Worm (Caenorhabditis elegans) whole organism, L1 larva: ENCODE data around the gene C27C12.1.

Experiments
- efl-1 ChIP-seq, 4 experiments: fragments of 150-350 bp; optimal IDR thresholded peaks in 3 of 4; peaks in 1 of 4; 1 replicate in 1 of 4; 2 replicates in 3 of 4; lab custom pipeline; 2014; ENCODE audit warnings: missing biosample characterization in 2 of 4, missing genetic modification characterization in 2 of 4, missing genetic modification reagents in 2 of 4
- fkh-10 ChIP-seq: sonication (generic microtip); optimal IDR thresholded peaks from 2 replicates; lab custom pipeline; 2017; ENCODE audit warnings: missing biosample characterization, missing genetic modification reagents, missing genetic modification characterization
- lsy-2 ChIP-seq, 2 experiments: fragments of 150-350 bp; optimal IDR thresholded peaks; 2 replicates each; lab custom pipeline; 2014; ENCODE audit warnings: missing biosample characterization in 2 of 2, missing genetic modification characterization in 2 of 2
- nhr-237 ChIP-seq: fragments of 150-350 bp; optimal IDR thresholded peaks from 2 replicates; lab custom pipeline; 2014; ENCODE audit warnings: missing biosample characterization, missing genetic modification characterization
- nhr-28 ChIP-seq: fragments of 150-350 bp; optimal IDR thresholded peaks from 2 replicates; lab custom pipeline; 2014; ENCODE audit warnings: missing biosample characterization, missing genetic modification characterization
- nhr-84 ChIP-seq: sonication (generic microtip); optimal IDR thresholded peaks from 2 replicates; lab custom pipeline; 2017; ENCODE audit warnings: missing biosample characterization, missing genetic modification characterization
- swsn-7 ChIP-seq: sonication (generic microtip); optimal IDR thresholded peaks from 2 replicates; lab custom pipeline; 2016; ENCODE audit warnings: missing genetic modification characterization, missing compliant biosample characterization
- unc-130 ChIP-seq: fragments of 150-350 bp; optimal IDR thresholded peaks from 2 replicates; lab custom pipeline; 2017; ENCODE audit warnings: missing biosample characterization, missing genetic modification characterization, inconsistent platforms
- xbp-1 ChIP-seq: sonication (generic microtip); optimal IDR thresholded peaks from 2 replicates; lab custom pipeline; 2016; ENCODE audit warnings: missing genetic modification characterization, missing compliant biosample characterization
- zag-1 ChIP-seq: fragments of 150-350 bp; optimal IDR thresholded peaks from 2 replicates; lab custom pipeline; 2014; ENCODE audit warnings: missing biosample characterization, missing genetic modification characterization
- ztf-11 ChIP-seq, 2 experiments: sonication (generic microtip); optimal IDR thresholded peaks; 2 replicates each; lab custom pipeline; 2016 to 2017; ENCODE audit warnings: missing genetic modification characterization in 2 of 2, missing biosample characterization in 1 of 2, missing compliant biosample characterization in 1 of 2
- ztf-4 ChIP-seq: fragments of 150-350 bp; optimal IDR thresholded peaks from 2 replicates; lab custom pipeline; 2014; ENCODE audit warnings: missing biosample characterization, missing genetic modification characterization

DNA sequence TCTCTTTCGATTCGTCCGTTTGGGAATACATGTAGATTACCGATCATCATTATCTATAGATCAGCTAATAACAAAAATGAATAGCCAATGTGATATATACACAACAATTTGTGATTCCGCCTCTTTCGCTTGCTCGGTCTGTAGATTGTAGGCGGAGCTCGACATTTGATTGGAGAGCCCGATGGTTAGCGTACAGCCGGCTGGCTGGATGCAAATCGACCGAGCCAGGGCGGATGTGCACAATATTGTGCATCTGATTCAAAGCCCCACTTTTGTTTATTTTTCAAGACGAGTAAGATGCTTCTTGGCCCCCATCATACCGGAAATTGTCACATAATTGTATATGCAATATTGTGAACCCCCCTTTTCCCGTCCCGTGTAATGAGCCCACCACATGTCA, 8.2 kb upstream of the C27C12.1 start, which contains the start of gene dmd-4:
- TF ChIP-seq ztf-11 (tag; optimal IDR thresholded peaks at IDR 0.05; lab: Kevin White, UChicago), result no peak
- TF ChIP-seq zag-1 (tag; lab: Kevin White, UChicago), result no peak
- TF ChIP-seq swsn-7, result no peak
- TF ChIP-seq nhr-28 (tag; lab: Kevin White, UChicago), result no peak
- TF ChIP-seq efl-1 (optimal IDR thresholded peaks at IDR 0.05; lab: Kevin White, UChicago), result no peak
- no peak for TF ChIP-seq efl-1 (GFP tag; optimal IDR thresholded peaks at IDR 0.05 in 1 of 2; lab: Kevin White, UChicago)
- TF ChIP-seq unc-130 (tag; lab: Kevin White, UChicago), result no peak
- no peak for TF ChIP-seq xbp-1 (tag; lab: Kevin White, UChicago)
- no peak for TF ChIP-seq nhr-84 (tag; lab: Kevin White, UChicago)
- TF ChIP-seq fkh-10 (GFP tag; lab: Kevin White, UChicago), result no peak
- TF ChIP-seq ztf-4 (tag; lab: Kevin White, UChicago), result no peak
- no peak for TF ChIP-seq lsy-2 (tag; optimal IDR thresholded peaks at IDR 0.05; lab: Kevin White, UChicago)
- no peak for TF ChIP-seq nhr-237 (tag; lab: Kevin White, UChicago)
